Worm (Caenorhabditis elegans): ENCODE data around the gene M110.3.
A peak's percentile ranks its signal among the peaks of the same experiment; 100 is the strongest.

M110.3 gene

ce11 chrII:8230976-8231375 is 14.6 kb upstream of the M110.3 start, which contains the start of gene M110.9:
M110.9 (plus strand) TSS chrII:8231276.
- no peak for TF ChIP-seq ztf-4 (tag; optimal IDR thresholded peaks at IDR 0.05)
- no peak for TF ChIP-seq fos-1 (tag; optimal IDR thresholded peaks at IDR 0.05)
- no peak for TF ChIP-seq peb-1 (tag; optimal IDR thresholded peaks at IDR 0.05)
- TF ChIP-seq sem-4 (tag; optimal IDR thresholded peaks at IDR 0.05), result no peak
- TF ChIP-seq unc-55 (GFP tag; optimal IDR thresholded peaks at IDR 0.05), result no peak
- no peak for TF ChIP-seq ZK546.5 (tag; optimal IDR thresholded peaks at IDR 0.05)
- TF ChIP-seq dmd-4 (tag; optimal IDR thresholded peaks at IDR 0.05), result no peak
- no peak for TF ChIP-seq nhr-12 (tag; optimal IDR thresholded peaks at IDR 0.05)
- TF ChIP-seq sma-9 (GFP tag; optimal IDR thresholded peaks at IDR 0.05), result no peak
- TF ChIP-seq sma-9 (tag; optimal IDR thresholded peaks at IDR 0.05), result no peak
- no peak for TF ChIP-seq zag-1 (tag; optimal IDR thresholded peaks at IDR 0.05)
- TF ChIP-seq nhr-23 (tag; optimal IDR thresholded peaks at IDR 0.05), result no peak
- TF ChIP-seq snpc-4 (tag; optimal IDR thresholded peaks at IDR 0.05), result no peak
- no peak for TF ChIP-seq unc-39 (tag; optimal IDR thresholded peaks at IDR 0.05)
- no peak for TF ChIP-seq nhr-11 (tag; optimal IDR thresholded peaks at IDR 0.05)
- TF ChIP-seq blmp-1 (tag; optimal IDR thresholded peaks at IDR 0.05; ENCODE audit: insufficient read depth), result no peak
- TF ChIP-seq mab-5 (tag; optimal IDR thresholded peaks at IDR 0.05), result no peak
- TF ChIP-seq elt-1 (tag; optimal IDR thresholded peaks at IDR 0.05), result no peak
- no peak for TF ChIP-seq nhr-10 (tag; optimal IDR thresholded peaks at IDR 0.05)

DNA sequence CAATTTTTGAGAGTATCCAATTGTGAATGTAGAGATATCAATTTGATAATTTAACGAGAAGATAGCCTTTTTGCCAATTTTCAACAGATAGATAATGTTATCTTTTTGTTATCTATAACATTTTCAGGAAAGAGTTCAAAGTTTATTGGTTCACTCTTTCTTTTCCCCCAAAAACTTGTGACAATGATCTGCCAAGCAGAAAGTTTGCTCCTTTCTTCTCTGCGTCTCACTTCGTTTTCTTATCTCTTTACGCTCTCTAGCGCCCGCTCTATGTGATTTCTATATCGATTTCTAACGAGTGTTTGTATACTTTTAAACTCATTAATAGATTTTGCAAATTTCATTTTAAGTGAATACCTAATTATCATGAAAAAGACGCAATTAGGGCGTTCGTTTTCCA is 10.1 kb upstream of the M110.3 start:
- TF ChIP-seq ztf-4 (tag; optimal IDR thresholded peaks at IDR 0.05) (no peak), alr-1 (tag; optimal IDR thresholded peaks at IDR 0.05) (no peak), fos-1 (tag; optimal IDR thresholded peaks at IDR 0.05) (peak; percentile 43), mab-5 (tag; optimal IDR thresholded peaks at IDR 0.05) (no peak), ZK546.5 (tag; optimal IDR thresholded peaks at IDR 0.05) (no peak), F13H6.1 (tag; optimal IDR thresholded peaks at IDR 0.05) (peak; percentile 41), C34F6.9 (tag; optimal IDR thresholded peaks at IDR 0.05) (peak; percentile 18), nhr-23 (tag; optimal IDR thresholded peaks at IDR 0.05) (no peak), Y55F3AM.14 (GFP tag; optimal IDR thresholded peaks at IDR 0.05) (no peak), nhr-25 (tag; optimal IDR thresholded peaks at IDR 0.05) (no peak), crh-2 (tag; optimal IDR thresholded peaks at IDR 0.05) (peak; percentile 52), sma-9 (GFP tag; optimal IDR thresholded peaks at IDR 0.05) (peak; percentile 54), sma-9 (tag; optimal IDR thresholded peaks at IDR 0.05) (no peak), elt-3 (tag; optimal IDR thresholded peaks at IDR 0.05) (no peak), skn-1 (tag; optimal IDR thresholded peaks at IDR 0.05) (peak; percentile 7), lsy-2 (tag; optimal IDR thresholded peaks at IDR 0.05) (no peak), mdl-1 (tag; optimal IDR thresholded peaks at IDR 0.05) (no peak), nhr-6 (tag; optimal IDR thresholded peaks at IDR 0.05) (no peak), nhr-21 (tag; optimal IDR thresholded peaks at IDR 0.05) (no peak), lin-39 (tag; optimal IDR thresholded peaks at IDR 0.05) (no peak), sem-4 (tag; optimal IDR thresholded peaks at IDR 0.05) (no peak), nhr-12 (tag; optimal IDR thresholded peaks at IDR 0.05) (no peak), nhr-129 (tag; optimal IDR thresholded peaks at IDR 0.05) (no peak), elt-1 (tag; optimal IDR thresholded peaks at IDR 0.05) (no peak), ztf-1 (GFP tag; conservative IDR thresholded peaks at IDR 0.05) (no peak), unc-62 (GFP tag; optimal IDR thresholded peaks at IDR 0.05) (no peak), unc-39 (tag; optimal IDR thresholded peaks at IDR 0.05) (no peak), mbf-1 (tag; optimal IDR thresholded peaks at IDR 0.05) (no peak), nhr-11 (tag; optimal IDR thresholded peaks at IDR 0.05) (no peak), dmd-4 (tag; optimal IDR thresholded peaks at IDR 0.05) (no peak), lin-11 (tag; optimal IDR thresholded peaks at IDR 0.05) (no peak)

DNA sequence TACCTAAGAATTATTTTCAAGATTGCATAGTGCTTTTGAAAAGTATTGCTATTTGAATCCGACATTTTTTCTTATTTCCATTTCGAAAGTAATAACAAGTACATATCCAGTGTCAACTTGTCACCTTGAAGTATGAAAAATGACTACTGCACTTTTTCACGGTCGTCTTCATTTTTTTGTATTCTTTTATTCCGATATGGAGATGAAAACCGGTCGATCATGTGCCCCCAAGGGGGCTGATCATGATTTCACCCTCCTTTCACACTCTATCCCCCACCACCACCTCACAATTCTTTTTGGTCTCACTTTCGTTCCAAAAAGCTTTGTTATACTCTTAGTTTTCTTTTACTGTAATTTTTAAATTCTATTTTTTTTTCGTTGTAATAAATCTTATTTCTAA is 9.5 kb upstream of the M110.3 start:
- TF ChIP-seq nhr-25 (tag; optimal IDR thresholded peaks at IDR 0.05), result peak; percentile 65
- TF ChIP-seq elt-1 (tag; optimal IDR thresholded peaks at IDR 0.05), result no peak
- TF ChIP-seq dmd-4 (tag; optimal IDR thresholded peaks at IDR 0.05), result no peak
- no peak for TF ChIP-seq ceh-16 (tag; optimal IDR thresholded peaks at IDR 0.05)
- peak; percentile 84 for TF ChIP-seq blmp-1 (tag; optimal IDR thresholded peaks at IDR 0.05; ENCODE audit: insufficient read depth)

ce11 chrII:8225347-8225746 is 8.9 kb upstream of the M110.3 start:
- TF ChIP-seq R02D3.7 (tag; optimal IDR thresholded peaks at IDR 0.05) (no peak), nhr-25 (tag; optimal IDR thresholded peaks at IDR 0.05) (peak; percentile 47)
